Worm (Caenorhabditis elegans) whole organism, L2 larva: ENCODE results near the gene mre-11.

Experiments used
- C34F6.9 ChIP-seq: fragments of 150-350 bp; optimal IDR thresholded peaks from 2 replicates; lab custom pipeline; 2014; ENCODE audit warnings: missing biosample characterization, missing genetic modification characterization
- F13H6.1 ChIP-seq: sonication (generic microtip); optimal IDR thresholded peaks from 2 replicates; lab custom pipeline; 2016; ENCODE audit warnings: missing genetic modification characterization, missing compliant biosample characterization
- Y55F3AM.14 ChIP-seq: fragments of 200-800 bp; sonication (Bioruptor generic); optimal IDR thresholded peaks from 2 replicates; lab custom pipeline; 2018; ENCODE audit warnings: mild to moderate bottlenecking, missing genetic modification characterization, missing compliant biosample characterization
- ZK546.5 ChIP-seq: sonication (generic microtip); optimal IDR thresholded peaks from 2 replicates; lab custom pipeline; 2017; ENCODE audit warnings: missing biosample characterization, missing genetic modification characterization
- aly-2 ChIP-seq: fragments of 150-350 bp; optimal IDR thresholded peaks from 2 replicates; lab custom pipeline; 2014; ENCODE audit warnings: missing biosample characterization, missing genetic modification characterization
- ama-1 ChIP-seq: fragments of 150-350 bp; optimal IDR thresholded peaks from 2 replicates; lab custom pipeline; 2018; ENCODE audit warnings: inconsistent platforms
- blmp-1 ChIP-seq: sonication (generic microtip); optimal IDR thresholded peaks from 2 replicates; lab custom pipeline; 2017; ENCODE audit warnings: missing genetic modification characterization, mild to moderate bottlenecking, missing compliant biosample characterization, antibody characterized with exemption, moderate library complexity; ENCODE audit not compliant: insufficient read depth
- ceh-16 ChIP-seq: fragments of 150-350 bp; optimal IDR thresholded peaks from 2 replicates; lab custom pipeline; 2014; ENCODE audit warnings: missing biosample characterization, missing genetic modification characterization
- crh-2 ChIP-seq: sonication (generic microtip); optimal IDR thresholded peaks from 2 replicates; lab custom pipeline; 2017; ENCODE audit warnings: missing biosample characterization, missing genetic modification characterization
- egl-27 ChIP-seq: sonication (generic microtip); optimal IDR thresholded peaks from 3 replicates; lab custom pipeline; 2017; ENCODE audit warnings: missing biosample characterization, missing genetic modification reagents, missing genetic modification characterization
- elt-1 ChIP-seq: fragments of 150-350 bp; optimal IDR thresholded peaks from 2 replicates; lab custom pipeline; 2014; ENCODE audit warnings: missing biosample characterization, missing genetic modification characterization
- elt-3 ChIP-seq: sonication (generic microtip); optimal IDR thresholded peaks from 2 replicates; lab custom pipeline; 2017; ENCODE audit warnings: missing biosample characterization, missing genetic modification characterization
- fos-1 ChIP-seq: fragments of 150-350 bp; optimal IDR thresholded peaks from 2 replicates; lab custom pipeline; 2014; ENCODE audit warnings: missing biosample characterization, missing genetic modification characterization
- gmeb-1 ChIP-seq: fragments of 150-350 bp; optimal IDR thresholded peaks from 2 replicates; lab custom pipeline; 2014; ENCODE audit warnings: missing biosample characterization, missing genetic modification characterization
- lin-11 ChIP-seq: fragments of 150-350 bp; sonication (generic microtip); optimal IDR thresholded peaks from 2 replicates; lab custom pipeline; 2014; ENCODE audit warnings: missing biosample characterization, missing genetic modification characterization, inconsistent platforms, mixed read lengths
- lin-39 ChIP-seq: fragments of 150-350 bp; optimal IDR thresholded peaks from 2 replicates; lab custom pipeline; 2014; ENCODE audit warnings: missing biosample characterization, missing genetic modification reagents, missing genetic modification characterization
- lsy-2 ChIP-seq, 2 experiments: fragments of 150-350 bp in 1 of 2; sonication (generic microtip) in 1 of 2; optimal IDR thresholded peaks; 2 replicates each; lab custom pipeline; 2014 to 2017; ENCODE audit warnings: missing biosample characterization in 2 of 2, missing genetic modification characterization in 2 of 2
- mbf-1 ChIP-seq: sonication (generic microtip); optimal IDR thresholded peaks from 2 replicates; lab custom pipeline; 2017; ENCODE audit warnings: missing biosample characterization, missing genetic modification characterization
- mdl-1 ChIP-seq, 2 experiments: fragments of 150-350 bp in 1 of 2; sonication (generic microtip) in 1 of 2; optimal IDR thresholded peaks; 2 replicates each; lab custom pipeline; 2017; ENCODE audit warnings: missing biosample characterization in 2 of 2, missing genetic modification characterization in 2 of 2
- nhr-10 ChIP-seq: sonication (generic microtip); optimal IDR thresholded peaks from 2 replicates; lab custom pipeline; 2017; ENCODE audit warnings: missing biosample characterization, missing genetic modification characterization
- nhr-11 ChIP-seq: fragments of 150-350 bp; optimal IDR thresholded peaks from 2 replicates; lab custom pipeline; 2014; ENCODE audit warnings: missing biosample characterization, missing genetic modification characterization
- nhr-12 ChIP-seq: fragments of 150-350 bp; optimal IDR thresholded peaks from 2 replicates; lab custom pipeline; 2014; ENCODE audit warnings: missing biosample characterization, missing genetic modification characterization
- nhr-129 ChIP-seq: fragments of 150-350 bp; optimal IDR thresholded peaks from 2 replicates; lab custom pipeline; 2014; ENCODE audit warnings: missing biosample characterization, missing genetic modification characterization
- nhr-23 ChIP-seq: fragments of 150-350 bp; optimal IDR thresholded peaks from 2 replicates; lab custom pipeline; 2014; ENCODE audit warnings: missing biosample characterization, missing genetic modification reagents, missing genetic modification characterization
- nhr-25 ChIP-seq: fragments of 150-350 bp; sonication (generic microtip); optimal IDR thresholded peaks from 3 replicates; lab custom pipeline; 2014; ENCODE audit warnings: missing biosample characterization, missing genetic modification characterization
- nhr-6 ChIP-seq: fragments of 150-350 bp; optimal IDR thresholded peaks from 2 replicates; lab custom pipeline; 2014; ENCODE audit warnings: missing biosample characterization, missing genetic modification characterization
- nhr-77 ChIP-seq: fragments of 150-350 bp; optimal IDR thresholded peaks from 2 replicates; lab custom pipeline; 2014; ENCODE audit warnings: missing biosample characterization, missing genetic modification characterization
- skn-1 ChIP-seq: sonication (generic microtip); optimal IDR thresholded peaks from 2 replicates; lab custom pipeline; 2017; ENCODE audit warnings: missing biosample characterization, missing genetic modification characterization
- sma-3 ChIP-seq: sonication (generic microtip); optimal IDR thresholded peaks from 2 replicates; lab custom pipeline; 2016; ENCODE audit warnings: missing genetic modification reagents, missing genetic modification characterization, missing compliant biosample characterization
- sma-9 ChIP-seq, 2 experiments: fragments of 150-350 bp in 1 of 2; sonication (generic microtip) in 1 of 2; optimal IDR thresholded peaks; 2 replicates each; lab custom pipeline; 2014 to 2016; ENCODE audit warnings: missing genetic modification characterization in 2 of 2, mild to moderate bottlenecking in 1 of 2, missing biosample characterization in 1 of 2, missing compliant biosample characterization in 1 of 2, missing genetic modification reagents in 1 of 2, moderate library complexity in 1 of 2
- snpc-4 ChIP-seq: fragments of 150-350 bp; optimal IDR thresholded peaks from 2 replicates; lab custom pipeline; 2014; ENCODE audit warnings: missing biosample characterization, missing genetic modification characterization
- unc-55 ChIP-seq: fragments of 150-350 bp; sonication (generic microtip); optimal IDR thresholded peaks from 3 replicates; lab custom pipeline; 2014; ENCODE audit warnings: missing biosample characterization, missing genetic modification reagents, missing genetic modification characterization
- unc-62 ChIP-seq: fragments of 150-350 bp; optimal IDR thresholded peaks from 2 replicates; lab custom pipeline; 2014; ENCODE audit warnings: missing biosample characterization, missing genetic modification reagents, missing genetic modification characterization
- zag-1 ChIP-seq: fragments of 150-350 bp; optimal IDR thresholded peaks from 2 replicates; lab custom pipeline; 2014; ENCODE audit warnings: missing biosample characterization, missing genetic modification characterization
- ztf-1 ChIP-seq: fragments of 200-800 bp; sonication (Bioruptor generic); conservative IDR thresholded peaks from 2 replicates; pipeline ENCODE4 v1.3.6; 2022; ENCODE audit warnings: missing genetic modification characterization, missing compliant biosample characterization

Gene mre-11

DNA sequence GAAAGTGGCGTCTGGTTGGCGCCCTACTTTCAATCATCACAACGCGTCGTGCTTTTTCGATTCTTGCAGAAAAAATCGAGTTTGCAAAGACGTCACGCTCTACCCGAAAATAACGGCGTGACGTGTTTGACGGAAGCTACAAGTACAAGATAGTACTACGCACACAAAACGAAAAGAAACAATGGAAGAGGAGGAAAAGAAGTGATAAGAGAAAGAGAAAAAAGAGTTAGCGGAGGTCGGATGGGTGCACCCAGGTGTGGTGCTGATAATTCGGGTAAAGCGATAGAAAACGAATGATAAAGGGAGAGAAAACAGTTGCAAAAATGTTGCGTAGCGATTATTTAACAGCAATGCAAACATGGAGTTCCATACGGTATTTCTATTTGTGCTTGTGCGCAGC is 10.0 kb downstream of the mre-11 start:
- TF ChIP-seq zag-1 (tag; lab: Kevin White, UChicago) (no peak), gmeb-1 (tag; lab: Kevin White, UChicago) (peak; percentile 33), sma-9 (GFP tag; optimal IDR thresholded peaks at IDR 0.05; lab: Kevin White, UChicago) (peak; percentile 73), sma-9 (tag; optimal IDR thresholded peaks at IDR 0.05; lab: Kevin White, UChicago) (no peak), nhr-23 (no peak), Y55F3AM.14 (GFP tag; lab: Kevin White, UChicago) (no peak), egl-27 (tag; lab: Kevin White, UChicago) (peak; percentile 8), nhr-10 (no peak), C34F6.9 (tag; lab: Kevin White, UChicago) (no peak), crh-2 (tag; lab: Kevin White, UChicago) (peak; percentile 52), ama-1 (lab: Kevin White, UChicago) (no peak), mdl-1 (tag; optimal IDR thresholded peaks at IDR 0.05; lab: Kevin White, UChicago) (peak in 1 of 2 experiments; percentile 27), sma-3 (GFP tag; lab: Kevin White, UChicago) (peak; percentile 32), fos-1 (tag; lab: Kevin White, UChicago) (peak; percentile 76), nhr-129 (tag; lab: Kevin White, UChicago) (peak; percentile 28), F13H6.1 (tag; lab: Kevin White, UChicago) (peak; percentile 67)

- peak; percentile 15 for TF ChIP-seq nhr-25 (tag; lab: Kevin White, UChicago)
- no peak for TF ChIP-seq nhr-6
These were observed 11.2 kb downstream of the mre-11 start for ce11 chrV:10725424-10725951.

DNA sequence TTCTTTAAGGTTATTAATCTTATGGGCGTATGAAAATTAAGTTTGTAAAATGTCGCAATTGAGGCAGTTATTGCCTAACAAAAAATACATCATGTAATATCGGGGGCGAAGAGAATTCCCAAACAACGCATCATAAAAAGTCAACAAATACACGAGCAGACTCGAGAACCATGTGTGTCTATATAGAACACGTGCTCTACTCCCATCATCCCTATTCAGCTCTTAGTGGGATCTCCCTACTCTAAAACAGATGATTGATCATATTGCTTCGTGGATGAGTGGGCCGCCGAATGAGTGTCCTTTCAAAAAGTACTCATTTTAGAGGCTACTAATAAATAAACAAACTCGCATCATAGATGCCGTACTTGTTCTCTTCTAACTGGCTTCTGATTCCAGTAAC is 12.2 kb downstream of the mre-11 start:
- no peak for TF ChIP-seq ceh-16
- no peak for TF ChIP-seq aly-2
- TF ChIP-seq sma-9 (GFP tag; optimal IDR thresholded peaks at IDR 0.05; lab: Kevin White, UChicago), result peak; percentile 46
- TF ChIP-seq sma-9 (tag; optimal IDR thresholded peaks at IDR 0.05; lab: Kevin White, UChicago), result no peak
- peak; percentile 6 for TF ChIP-seq nhr-129 (tag; lab: Kevin White, UChicago)

DNA sequence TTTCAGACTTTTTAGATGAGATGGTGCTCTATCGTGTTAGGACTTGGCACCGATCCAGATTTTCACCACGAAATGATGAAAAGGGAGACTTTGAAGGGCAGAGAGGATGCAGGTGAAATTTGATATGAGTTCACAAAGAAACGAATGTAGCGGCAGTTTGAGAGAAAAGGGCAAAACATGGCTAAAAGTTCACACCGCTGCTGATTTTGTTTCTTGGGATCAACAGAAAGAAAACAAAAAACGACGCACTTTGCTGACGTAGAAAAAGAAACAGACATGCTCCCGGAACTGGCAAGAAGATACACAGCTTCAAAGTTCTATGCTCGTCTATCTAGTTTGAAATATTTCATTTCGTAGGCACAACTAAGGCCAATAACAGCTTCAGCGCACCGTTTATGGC is 13.1 kb downstream of the mre-11 start:
- TF ChIP-seq ztf-1 (GFP tag; lab: Robert Waterston, UW), result no peak
- no peak for TF ChIP-seq C34F6.9 (tag; lab: Kevin White, UChicago)
- TF ChIP-seq ceh-16, result no peak
- no peak for TF ChIP-seq skn-1 (tag; lab: Kevin White, UChicago)
- TF ChIP-seq blmp-1 (tag; lab: Kevin White, UChicago), result no peak
- no peak for TF ChIP-seq unc-62
- no peak for TF ChIP-seq nhr-11 (tag; lab: Kevin White, UChicago)

- no peak for TF ChIP-seq ztf-1 (GFP tag; lab: Robert Waterston, UW)
- TF ChIP-seq nhr-77 (tag; lab: Kevin White, UChicago), result no peak
- TF ChIP-seq unc-55 (GFP tag; lab: Kevin White, UChicago), result peak; percentile 37
- TF ChIP-seq elt-3 (tag; lab: Kevin White, UChicago), result no peak
- TF ChIP-seq lsy-2 (tag; optimal IDR thresholded peaks at IDR 0.05; lab: Kevin White, UChicago), result peak in 1 of 2 experiments; percentile 30
- no peak for TF ChIP-seq lin-39 (tag; lab: Kevin White, UChicago)
- no peak for TF ChIP-seq ZK546.5 (tag; lab: Kevin White, UChicago)
- no peak for TF ChIP-seq aly-2
- TF ChIP-seq mdl-1 (tag; optimal IDR thresholded peaks at IDR 0.05; lab: Kevin White, UChicago), result peak; percentile 14 to 19
- TF ChIP-seq nhr-12 (tag; lab: Kevin White, UChicago), result no peak
- TF ChIP-seq nhr-6, result no peak
- peak; percentile 58 for TF ChIP-seq sma-9 (GFP tag; optimal IDR thresholded peaks at IDR 0.05; lab: Kevin White, UChicago)
- no peak for TF ChIP-seq sma-9 (tag; optimal IDR thresholded peaks at IDR 0.05; lab: Kevin White, UChicago)
- TF ChIP-seq nhr-10, result no peak
- peak; percentile 24 for TF ChIP-seq C34F6.9 (tag; lab: Kevin White, UChicago)
- no peak for TF ChIP-seq elt-1
- TF ChIP-seq egl-27 (tag; lab: Kevin White, UChicago), result no peak
- peak; percentile 9 for TF ChIP-seq lin-11 (tag; lab: Kevin White, UChicago)
- no peak for TF ChIP-seq snpc-4 (tag; lab: Kevin White, UChicago)
- peak; percentile 20 for TF ChIP-seq crh-2 (tag; lab: Kevin White, UChicago)
- no peak for TF ChIP-seq mbf-1 (tag; lab: Kevin White, UChicago)
- peak; percentile 2 for TF ChIP-seq F13H6.1 (tag; lab: Kevin White, UChicago)
- no peak for TF ChIP-seq Y55F3AM.14 (GFP tag; lab: Kevin White, UChicago)
These were observed 13.5 kb downstream of the mre-11 start for ce11 chrV:10723181-10723580.
